Fruit fly (Drosophila melanogaster) whole organism, adult: ENCODE results near the gene CG3634.

Experiments used
- CG11617 ChIP-seq: fragments of 200-800 bp; sonication (Bioruptor generic); optimal IDR thresholded peaks from 2 replicates; lab custom pipeline; 2017; ENCODE audit warnings: mild to moderate bottlenecking, missing biosample characterization, missing genetic modification reagents, missing genetic modification characterization
- CG12768 ChIP-seq: fragments of 200-800 bp; sonication (Bioruptor generic); optimal IDR thresholded peaks from 2 replicates; lab custom pipeline; 2017; ENCODE audit warnings: missing biosample characterization, missing genetic modification characterization, mild to moderate bottlenecking, moderate library complexity, missing genetic modification reagents
- CG14711 ChIP-seq: fragments of 200-800 bp; sonication (Bioruptor generic); optimal IDR thresholded peaks from 2 replicates; lab custom pipeline; 2018; ENCODE audit warnings: missing biosample characterization, mild to moderate bottlenecking, missing genetic modification characterization, moderate library complexity
- CG1620 ChIP-seq: fragments of 200-800 bp; sonication (Bioruptor generic); optimal IDR thresholded peaks from 2 replicates; lab custom pipeline; 2016; ENCODE audit warnings: missing biosample characterization, missing genetic modification characterization
- CG33017 ChIP-seq: fragments of 200-800 bp; sonication (Bioruptor generic); optimal IDR thresholded peaks from 2 replicates; lab custom pipeline; 2018; ENCODE audit warnings: missing biosample characterization, mild to moderate bottlenecking, missing genetic modification characterization, moderate library complexity
- CG5204 ChIP-seq: fragments of 200-800 bp; sonication (Bioruptor generic); optimal IDR thresholded peaks from 2 replicates; lab custom pipeline; 2016; ENCODE audit warnings: missing biosample characterization, missing genetic modification characterization
- CG7045 ChIP-seq: fragments of 200-800 bp; sonication (Bioruptor generic); optimal IDR thresholded peaks from 2 replicates; lab custom pipeline; 2017; ENCODE audit warnings: missing biosample characterization, mild to moderate bottlenecking, missing genetic modification characterization
- CG7101 ChIP-seq: fragments of 200-800 bp; sonication (Bioruptor generic); optimal IDR thresholded peaks from 2 replicates; lab custom pipeline; 2018; ENCODE audit warnings: missing biosample characterization, mild to moderate bottlenecking, missing genetic modification characterization, moderate library complexity
- Clk ChIP-seq: fragments of 200-800 bp; sonication (Bioruptor generic); optimal IDR thresholded peaks from 2 replicates; lab custom pipeline; 2017; ENCODE audit warnings: missing biosample characterization, missing genetic modification characterization
- Crg-1 ChIP-seq: fragments of 200-800 bp; sonication (Bioruptor generic); optimal IDR thresholded peaks from 2 replicates; lab custom pipeline; 2016; ENCODE audit warnings: missing biosample characterization, missing genetic modification characterization
- Hr96 ChIP-seq: fragments of 200-800 bp; sonication (Bioruptor generic); optimal IDR thresholded peaks from 2 replicates; lab custom pipeline; 2016; ENCODE audit warnings: missing biosample characterization, missing genetic modification characterization
- Mnt ChIP-seq: fragments of 200-800 bp; sonication (Bioruptor generic); optimal IDR thresholded peaks from 2 replicates; lab custom pipeline; 2016; ENCODE audit warnings: missing biosample characterization, mild to moderate bottlenecking, missing genetic modification characterization
- bab1 ChIP-seq: fragments of 200-800 bp; sonication (Bioruptor generic); optimal IDR thresholded peaks from 3 replicates; lab custom pipeline; 2019; ENCODE audit warnings: missing biosample characterization, mild to moderate bottlenecking, missing genetic modification characterization, moderate library complexity
- cic ChIP-seq: fragments of 200-800 bp; sonication (Bioruptor generic); optimal IDR thresholded peaks from 2 replicates; lab custom pipeline; 2017; ENCODE audit warnings: missing biosample characterization, mild to moderate bottlenecking, missing genetic modification characterization, moderate library complexity
- cnc ChIP-seq, 2 experiments: fragments of >200 bp; optimal IDR thresholded peaks; 2 replicates each; lab custom pipeline; 2017
- kay ChIP-seq: fragments of 200-800 bp; sonication (Bioruptor generic); peaks from one replicate; lab custom pipeline; 2016; ENCODE audit warnings: missing biosample characterization, missing genetic modification characterization, borderline replicate concordance
- ovo ChIP-seq: fragments of 200-800 bp; sonication (Bioruptor generic); optimal IDR thresholded peaks from 2 replicates; lab custom pipeline; 2016; ENCODE audit warnings: missing biosample characterization, missing genetic modification characterization
- pad ChIP-seq: fragments of 200-800 bp; sonication (Bioruptor generic); optimal IDR thresholded peaks from 3 replicates; lab custom pipeline; 2017; ENCODE audit warnings: missing biosample characterization, missing genetic modification characterization, mild to moderate bottlenecking, moderate library complexity, missing genetic modification reagents
- tj ChIP-seq: fragments of 200-800 bp; sonication (Bioruptor generic); optimal IDR thresholded peaks from 3 replicates; lab custom pipeline; 2017; ENCODE audit warnings: missing biosample characterization, mild to moderate bottlenecking, missing genetic modification characterization, moderate library complexity
- toe ChIP-seq: fragments of 200-800 bp; sonication (Bioruptor generic); optimal IDR thresholded peaks from 2 replicates; lab custom pipeline; 2016; ENCODE audit warnings: missing biosample characterization, missing genetic modification characterization

The CG3634 gene

DNA sequence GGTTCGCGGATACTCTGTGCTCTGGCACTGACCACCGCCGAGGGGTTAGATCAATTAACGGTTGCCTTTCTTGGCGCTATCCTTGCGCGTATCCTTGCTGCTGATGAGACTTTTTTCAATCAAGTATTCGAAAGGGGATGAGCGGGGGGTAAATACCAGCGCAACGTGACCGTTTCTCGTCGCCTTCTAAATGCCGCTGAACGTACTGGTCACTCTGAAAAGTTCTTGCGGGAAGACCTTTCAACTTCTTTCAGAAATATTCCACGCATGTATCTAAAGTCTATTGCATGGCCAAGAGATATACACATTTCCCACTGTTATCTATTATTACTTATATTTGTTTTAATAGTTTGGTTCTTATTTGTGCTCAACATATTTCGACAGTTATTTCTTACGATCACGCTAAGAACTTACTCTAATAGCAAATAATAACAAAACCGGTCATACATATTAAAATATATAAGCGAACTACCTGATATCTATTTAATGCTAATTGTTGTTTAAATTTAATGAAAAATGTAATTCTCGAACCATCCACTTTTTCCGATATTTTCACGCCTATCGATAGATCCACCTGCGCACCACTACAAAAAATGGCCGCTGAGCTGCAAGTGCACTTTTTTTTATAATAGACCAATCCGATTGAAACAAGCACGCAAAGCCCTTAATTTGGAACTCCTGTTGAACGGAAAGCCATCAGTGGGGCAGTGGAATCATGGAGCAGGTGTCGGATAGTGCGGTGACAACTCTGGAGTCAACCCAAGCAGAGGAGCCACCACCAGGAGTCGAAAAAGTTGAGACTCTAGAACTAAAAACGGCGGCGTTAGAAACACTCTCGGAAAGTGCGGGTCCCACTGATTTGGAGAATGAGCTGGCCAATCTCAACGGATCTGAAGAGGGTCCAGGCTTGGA lies at the start of gene CG3634, which contains the start of gene HIPP1:
CG3634 (minus strand) TSS at position 185 of the 912 bp plus-strand sequence.
HIPP1 (plus strand) TSS at position 582 of the 912 bp plus-strand sequence.
- TF ChIP-seq CG5204 = no peak
- no peak for TF ChIP-seq toe (GFP tag; lab: Kevin White, UChicago)
- TF ChIP-seq CG14711 (tag; lab: Kevin White, UChicago) = peak; percentile 48
- TF ChIP-seq CG1620 (GFP tag; lab: Kevin White, UChicago) = no peak
- no peak for TF ChIP-seq cic
- no peak for TF ChIP-seq kay (GFP tag; lab: Kevin White, UChicago)
- no peak for TF ChIP-seq CG7101 (tag; lab: Kevin White, UChicago)
- no peak for TF ChIP-seq CG12768 (GFP tag; lab: Kevin White, UChicago)
- TF ChIP-seq tj (GFP tag; lab: Kevin White, UChicago) = peak; percentile 25
- TF ChIP-seq CG7045 = no peak
- no peak for TF ChIP-seq cnc (optimal IDR thresholded peaks at IDR 0.05; lab: Kevin White, UChicago)
- TF ChIP-seq bab1 (GFP tag; lab: Kevin White, UChicago) = no peak
- TF ChIP-seq ovo (GFP tag; lab: Kevin White, UChicago) = no peak
- TF ChIP-seq Hr96 (GFP tag; lab: Kevin White, UChicago) = no peak
- TF ChIP-seq CG11617 (GFP tag; lab: Kevin White, UChicago) = peak; percentile 16
- TF ChIP-seq CG33017 (tag; lab: Kevin White, UChicago) = no peak
- TF ChIP-seq Crg-1 = no peak
- TF ChIP-seq Mnt (GFP tag; lab: Kevin White, UChicago) = peak; percentile 6
- TF ChIP-seq Clk (GFP tag; lab: Kevin White, UChicago) = no peak
- TF ChIP-seq pad (GFP tag; lab: Kevin White, UChicago) = no peak

DNA sequence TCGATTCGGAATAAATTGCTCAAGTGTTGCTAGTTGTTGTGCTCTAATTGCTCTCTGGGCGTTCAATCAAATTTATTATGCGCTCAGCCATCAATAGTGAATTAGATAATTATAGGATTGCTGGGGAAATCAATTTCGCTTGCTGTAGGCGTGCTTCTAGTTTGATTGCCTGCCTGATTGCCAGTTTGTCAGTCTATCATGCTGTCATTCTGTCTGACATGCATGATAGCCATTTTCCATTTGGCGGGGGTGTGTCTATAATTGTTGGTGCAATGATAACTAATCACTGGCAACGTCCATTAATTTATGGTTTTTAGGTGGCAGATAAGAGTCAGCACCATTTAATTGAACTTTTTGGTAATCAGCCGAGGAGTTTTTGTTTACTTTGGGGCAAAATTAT lies 48.5 kb upstream of the CG3634 start:
- TF ChIP-seq Clk (GFP tag; lab: Kevin White, UChicago) = no peak
- no peak for TF ChIP-seq Mnt (GFP tag; lab: Kevin White, UChicago)
- TF ChIP-seq bab1 (GFP tag; lab: Kevin White, UChicago) = no peak
- TF ChIP-seq CG1620 (GFP tag; lab: Kevin White, UChicago) = no peak
- no peak for TF ChIP-seq CG11617 (GFP tag; lab: Kevin White, UChicago)
- no peak for TF ChIP-seq CG12768 (GFP tag; lab: Kevin White, UChicago)
- TF ChIP-seq kay (GFP tag; lab: Kevin White, UChicago) = no peak
- no peak for TF ChIP-seq CG33017 (tag; lab: Kevin White, UChicago)
- no peak for TF ChIP-seq CG7101 (tag; lab: Kevin White, UChicago)
- no peak for TF ChIP-seq CG14711 (tag; lab: Kevin White, UChicago)
- no peak for TF ChIP-seq CG5204
- TF ChIP-seq tj (GFP tag; lab: Kevin White, UChicago) = no peak
- no peak for TF ChIP-seq Crg-1

DNA sequence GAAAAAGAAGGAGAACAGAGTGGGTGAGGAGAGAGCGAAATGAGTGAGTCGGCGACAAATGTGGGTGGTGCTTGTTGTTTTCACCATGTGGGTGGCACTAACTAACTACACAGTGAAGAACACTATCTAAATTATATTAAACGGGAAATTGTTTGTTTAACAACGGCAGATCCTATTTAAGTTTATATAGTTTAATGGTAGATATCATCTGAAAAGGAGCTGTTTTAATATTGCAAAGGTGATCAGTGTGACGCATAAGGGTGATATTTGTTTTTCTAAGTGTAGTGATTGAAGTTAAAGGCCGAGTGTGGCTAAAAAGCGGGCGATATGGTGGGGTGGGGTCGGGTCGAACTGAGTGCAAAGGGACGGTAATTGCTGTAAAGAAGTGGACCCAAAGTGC lies 39.5 kb upstream of the CG3634 start:
- no peak for TF ChIP-seq ovo (GFP tag; lab: Kevin White, UChicago)
- TF ChIP-seq CG11617 (GFP tag; lab: Kevin White, UChicago) = no peak
- TF ChIP-seq cic = no peak

DNA sequence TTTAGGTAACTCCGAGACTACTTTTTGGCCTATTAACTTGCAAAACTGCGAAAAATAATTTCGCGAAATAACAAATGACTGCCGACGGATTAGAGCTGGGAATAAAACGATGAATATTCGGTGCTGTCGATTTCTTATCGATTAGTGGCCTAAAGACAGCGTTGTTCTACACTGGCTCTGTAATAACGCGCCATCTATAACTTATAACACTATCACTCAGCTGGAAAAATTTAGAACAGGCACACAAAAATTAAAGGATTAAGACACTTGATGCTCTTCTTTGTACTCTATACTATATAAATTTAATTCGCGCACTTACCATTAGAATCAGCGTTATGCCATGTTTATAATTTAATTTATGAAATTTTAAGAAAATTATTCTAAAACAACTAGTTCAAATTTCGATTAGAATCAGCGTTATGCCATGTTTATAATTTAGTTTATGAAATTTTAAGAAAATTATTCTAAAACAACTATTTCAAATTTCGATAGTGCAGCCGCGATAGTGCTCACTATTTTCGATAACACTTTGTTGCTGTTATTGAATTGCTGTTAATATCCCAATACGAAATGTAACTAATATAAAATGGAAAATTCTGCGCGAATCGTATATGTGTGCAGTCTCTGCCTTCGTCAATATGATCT lies 32.5 kb upstream of the CG3634 start, which contains the start of the genes CSN3 and CG11456:
CSN3 (minus strand) TSS at position 112 of the 645 bp plus-strand sequence.
CG11456 (plus strand) TSS at position 523 of the 645 bp plus-strand sequence.
- TF ChIP-seq CG7101 (tag; lab: Kevin White, UChicago) (peak; percentile 61), bab1 (GFP tag; lab: Kevin White, UChicago) (no peak), pad (GFP tag; lab: Kevin White, UChicago) (peak; percentile 55), CG14711 (tag; lab: Kevin White, UChicago) (peak; percentile 28), kay (GFP tag; lab: Kevin White, UChicago) (no peak), CG1620 (GFP tag; lab: Kevin White, UChicago) (peak; percentile 63), CG7045 (peak; percentile 2), CG5204 (no peak), CG12768 (GFP tag; lab: Kevin White, UChicago) (peak; percentile 4), Hr96 (GFP tag; lab: Kevin White, UChicago) (peak; percentile 62), CG33017 (tag; lab: Kevin White, UChicago) (no peak), CG11617 (GFP tag; lab: Kevin White, UChicago) (peak; percentile 5), toe (GFP tag; lab: Kevin White, UChicago) (peak; percentile 59), cnc (optimal IDR thresholded peaks at IDR 0.05; lab: Kevin White, UChicago) (no peak), cic (no peak), Clk (GFP tag; lab: Kevin White, UChicago) (no peak), ovo (GFP tag; lab: Kevin White, UChicago) (no peak), Mnt (GFP tag; lab: Kevin White, UChicago) (peak; percentile 53), Crg-1 (peak; percentile 58), tj (GFP tag; lab: Kevin White, UChicago) (no peak)

DNA sequence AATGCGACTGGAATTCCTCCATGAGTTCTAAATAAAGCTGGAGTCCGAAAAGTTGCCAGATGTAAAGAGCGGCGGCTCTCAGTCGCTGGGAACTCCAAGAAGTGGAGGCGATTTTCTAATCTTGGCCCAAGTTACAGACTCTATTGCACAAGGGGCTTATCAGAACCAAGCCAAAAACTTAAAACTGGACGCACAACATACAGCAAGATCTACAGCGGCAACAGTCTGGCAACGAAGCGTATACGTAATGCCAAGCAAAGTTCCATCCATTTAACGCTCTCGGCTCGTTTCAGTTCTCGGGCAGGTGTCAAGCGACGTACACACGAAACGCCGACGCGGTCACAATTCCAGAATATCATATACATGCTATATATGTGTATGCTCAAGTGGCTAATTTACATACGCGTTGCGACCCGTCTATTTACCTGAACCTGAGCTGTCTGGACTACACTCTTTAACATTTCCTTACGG lies 28.8 kb upstream of the CG3634 start:
- TF ChIP-seq CG12768 (GFP tag; lab: Kevin White, UChicago) (peak; percentile 71), Clk (GFP tag; lab: Kevin White, UChicago) (no peak), tj (GFP tag; lab: Kevin White, UChicago) (no peak), bab1 (GFP tag; lab: Kevin White, UChicago) (no peak), CG7101 (tag; lab: Kevin White, UChicago) (no peak), kay (GFP tag; lab: Kevin White, UChicago) (no peak), toe (GFP tag; lab: Kevin White, UChicago) (no peak), CG14711 (tag; lab: Kevin White, UChicago) (no peak), Hr96 (GFP tag; lab: Kevin White, UChicago) (no peak), CG11617 (GFP tag; lab: Kevin White, UChicago) (no peak), cic (peak; percentile 16), pad (GFP tag; lab: Kevin White, UChicago) (no peak), CG7045 (no peak), CG5204 (no peak), CG1620 (GFP tag; lab: Kevin White, UChicago) (no peak), CG33017 (tag; lab: Kevin White, UChicago) (no peak), Mnt (GFP tag; lab: Kevin White, UChicago) (peak; percentile 15), ovo (GFP tag; lab: Kevin White, UChicago) (no peak), cnc (optimal IDR thresholded peaks at IDR 0.05; lab: Kevin White, UChicago) (no peak), Crg-1 (no peak)
